Fruit fly (Drosophila melanogaster) whole organism, prepupa: ENCODE measurements around the gene CG10481.

Source experiments
- CG10631 ChIP-seq: fragments of 200-800 bp; sonication (Bioruptor generic); optimal IDR thresholded peaks from 2 replicates; lab custom pipeline; 2016; ENCODE audit warnings: missing biosample characterization, missing genetic modification characterization
- CG11294 ChIP-seq: fragments of 200-800 bp; sonication (Bioruptor generic); IDR thresholded peaks from 2 replicates; pipeline ENCODE4 v1.3.6; 2022; ENCODE audit warnings: missing biosample characterization, missing genetic modification characterization
- CG11762 ChIP-seq: fragments of 200-800 bp; sonication (Bioruptor generic); optimal IDR thresholded peaks from 3 replicates; lab custom pipeline; 2016; ENCODE audit warnings: missing biosample characterization, missing genetic modification characterization; ENCODE audit not compliant: insufficient read depth
- CG31627 ChIP-seq: fragments of 200-800 bp; sonication (Bioruptor generic); optimal IDR thresholded peaks from 3 replicates; lab custom pipeline; 2016; ENCODE audit warnings: missing biosample characterization, missing genetic modification characterization
- CG6276 ChIP-seq: fragments of 200-800 bp; sonication (Bioruptor generic); optimal IDR thresholded peaks from 2 replicates; lab custom pipeline; 2017; ENCODE audit warnings: missing biosample characterization, mild to moderate bottlenecking, missing genetic modification characterization
- Gug ChIP-seq: fragments of 200-800 bp; sonication (Bioruptor generic); IDR thresholded peaks from 2 replicates; pipeline ENCODE4 v1.3.6; 2022; ENCODE audit warnings: missing biosample characterization, missing genetic modification characterization
- Sox14 ChIP-seq: fragments of 200-800 bp; sonication (Bioruptor generic); optimal IDR thresholded peaks from 3 replicates; lab custom pipeline; 2016; ENCODE audit warnings: missing biosample characterization, missing genetic modification characterization

DNA sequence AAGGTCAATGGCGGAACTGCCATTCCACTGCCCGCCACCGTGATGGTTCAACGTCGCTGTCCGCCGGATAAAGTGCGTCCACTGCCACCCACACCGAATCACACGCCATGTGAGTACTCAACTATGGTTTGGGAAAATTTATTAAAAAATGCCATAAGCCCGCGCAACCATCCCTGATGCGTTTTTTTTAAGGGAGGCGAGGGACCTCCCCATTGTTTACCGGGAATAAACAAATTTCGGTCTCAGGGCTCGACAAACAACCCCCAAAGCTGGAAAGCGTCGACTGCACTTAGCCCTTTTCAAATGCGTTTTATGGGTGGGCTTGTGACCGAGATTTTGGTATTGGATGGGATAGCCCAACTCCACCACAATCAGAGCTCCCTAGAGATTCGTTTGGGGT lies 15.4 kb upstream of the CG10481 start:
- no peak for TF ChIP-seq CG11294
- no peak for TF ChIP-seq CG31627
- no peak for TF ChIP-seq Gug (GFP tag; lab: Robert Waterston, UW)
- TF ChIP-seq CG11762 = no peak
- no peak for TF ChIP-seq CG10631 (GFP tag; lab: Kevin White, UChicago)
- no peak for TF ChIP-seq CG6276 (GFP tag; lab: Kevin White, UChicago)
- no peak for TF ChIP-seq Sox14 (GFP tag; lab: Kevin White, UChicago)
